Fruit fly (Drosophila melanogaster) whole organism, embryonic: Measurements from ENCODE around the gene CG5639.
A peak's percentile ranks its signal among the peaks of the same experiment; 100 is the strongest.

Experiments
- Antp ChIP-seq: fragments of 200-800 bp; sonication (Bioruptor generic); optimal IDR thresholded peaks from 3 replicates; lab custom pipeline; 2016; ENCODE audit warnings: missing biosample characterization, missing genetic modification characterization
- Bteb2 ChIP-seq: fragments of 200-800 bp; sonication (Bioruptor generic); optimal IDR thresholded peaks from 2 replicates; lab custom pipeline; 2016; ENCODE audit warnings: missing biosample characterization, missing genetic modification characterization
- CG10267 ChIP-seq: fragments of 200-800 bp; sonication (Bioruptor generic); optimal IDR thresholded peaks from 2 replicates; lab custom pipeline; 2018; ENCODE audit warnings: missing biosample characterization, mild to moderate bottlenecking, missing genetic modification characterization, moderate library complexity
- CG11504 ChIP-seq: fragments of 200-800 bp; sonication (Bioruptor generic); optimal IDR thresholded peaks from 3 replicates; lab custom pipeline; 2019; ENCODE audit warnings: missing biosample characterization, mild to moderate bottlenecking, missing genetic modification characterization, moderate library complexity
- CG12155 ChIP-seq: fragments of 200-800 bp; sonication (Bioruptor generic); optimal IDR thresholded peaks from 3 replicates; lab custom pipeline; 2016; ENCODE audit warnings: missing biosample characterization, missing genetic modification characterization
- CG12236 ChIP-seq: fragments of 200-800 bp; sonication (Bioruptor generic); optimal IDR thresholded peaks from 2 replicates; lab custom pipeline; 2016; ENCODE audit warnings: missing biosample characterization, missing genetic modification characterization
- CG13424 ChIP-seq: fragments of 200-800 bp; sonication (Bioruptor generic); optimal IDR thresholded peaks from 2 replicates; lab custom pipeline; 2019; ENCODE audit warnings: missing biosample characterization, mild to moderate bottlenecking, missing genetic modification characterization, moderate library complexity
- CG14667 ChIP-seq: fragments of 200-800 bp; sonication (Bioruptor generic); IDR thresholded peaks from 2 replicates; pipeline ENCODE4 v1.3.6; 2022; ENCODE audit warnings: missing biosample characterization, missing genetic modification characterization
- CG15011 ChIP-seq: fragments of 200-800 bp; sonication (Bioruptor generic); optimal IDR thresholded peaks from 3 replicates; lab custom pipeline; 2018; ENCODE audit warnings: missing biosample characterization, mild to moderate bottlenecking, missing genetic modification characterization
- CG15269 ChIP-seq: fragments of 200-800 bp; sonication (Bioruptor generic); optimal IDR thresholded peaks from 2 replicates; lab custom pipeline; 2018; ENCODE audit warnings: missing biosample characterization, mild to moderate bottlenecking, missing genetic modification characterization, moderate library complexity
- CG15601 ChIP-seq: fragments of 200-800 bp; sonication (Bioruptor generic); optimal IDR thresholded peaks from 3 replicates; lab custom pipeline; 2019; ENCODE audit warnings: missing biosample characterization, mild to moderate bottlenecking, missing genetic modification characterization, moderate library complexity
- CG1792 ChIP-seq: fragments of 200-800 bp; sonication (Bioruptor generic); optimal IDR thresholded peaks from 2 replicates; lab custom pipeline; 2016; ENCODE audit warnings: missing biosample characterization, missing genetic modification characterization
- CG3163 ChIP-seq: fragments of 200-800 bp; sonication (Bioruptor generic); optimal IDR thresholded peaks from 3 replicates; lab custom pipeline; 2016; ENCODE audit warnings: missing biosample characterization, missing genetic modification characterization
- CG32532 ChIP-seq: fragments of 200-800 bp; sonication (Bioruptor generic); IDR thresholded peaks from 2 replicates; pipeline ENCODE4 v1.3.6; 2022; ENCODE audit warnings: missing biosample characterization, missing genetic modification characterization
- CG33557 ChIP-seq: fragments of 200-800 bp; sonication (Bioruptor generic); optimal IDR thresholded peaks from 2 replicates; lab custom pipeline; 2019; ENCODE audit warnings: missing biosample characterization, mild to moderate bottlenecking, missing genetic modification characterization, moderate library complexity
- CG34376 ChIP-seq: fragments of 200-800 bp; sonication (Bioruptor generic); optimal IDR thresholded peaks from 2 replicates; lab custom pipeline; 2018; ENCODE audit warnings: missing biosample characterization, mild to moderate bottlenecking, missing genetic modification characterization
- CG4820 ChIP-seq: fragments of 200-800 bp; sonication (Bioruptor generic); optimal IDR thresholded peaks from 3 replicates; lab custom pipeline; 2016; ENCODE audit warnings: missing biosample characterization, missing genetic modification characterization
- CG6765 ChIP-seq: fragments of 200-800 bp; sonication (Bioruptor generic); optimal IDR thresholded peaks from 3 replicates; lab custom pipeline; 2017; ENCODE audit warnings: missing biosample characterization, mild to moderate bottlenecking, missing genetic modification characterization
- CG8089 ChIP-seq: fragments of 200-800 bp; sonication (Bioruptor generic); optimal IDR thresholded peaks from 3 replicates; lab custom pipeline; 2016; ENCODE audit warnings: missing biosample characterization, missing genetic modification characterization
- CG9797 ChIP-seq: fragments of 200-800 bp; sonication (Bioruptor generic); optimal IDR thresholded peaks from 3 replicates; lab custom pipeline; 2018; ENCODE audit warnings: missing biosample characterization, mild to moderate bottlenecking, missing genetic modification characterization
- CHES-1-like ChIP-seq: fragments of 200-800 bp; sonication (Bioruptor generic); optimal IDR thresholded peaks from 2 replicates; lab custom pipeline; 2016; ENCODE audit warnings: missing biosample characterization, missing genetic modification characterization
- CoRest ChIP-seq: fragments of 200-800 bp; sonication (Bioruptor generic); optimal IDR thresholded peaks from 3 replicates; lab custom pipeline; 2018; ENCODE audit warnings: missing biosample characterization, mild to moderate bottlenecking, missing genetic modification characterization, moderate library complexity
- Fer1 ChIP-seq: fragments of 200-800 bp; sonication (Bioruptor generic); optimal IDR thresholded peaks from 2 replicates; lab custom pipeline; 2017; ENCODE audit warnings: missing biosample characterization, mild to moderate bottlenecking, missing genetic modification characterization
- HmgZ ChIP-seq: fragments of 200-800 bp; sonication (Bioruptor generic); optimal IDR thresholded peaks from 2 replicates; lab custom pipeline; 2018; ENCODE audit warnings: missing biosample characterization, mild to moderate bottlenecking, missing genetic modification characterization
- Hr3 ChIP-seq: fragments of 200-800 bp; sonication (Bioruptor generic); optimal IDR thresholded peaks from 3 replicates; lab custom pipeline; 2016; ENCODE audit warnings: missing biosample characterization, missing genetic modification characterization
- Lim3 ChIP-seq: fragments of 200-800 bp; sonication (Bioruptor generic); IDR thresholded peaks from 2 replicates; pipeline ENCODE4 v1.3.6; 2022; ENCODE audit warnings: missing biosample characterization, missing genetic modification characterization
- Usf ChIP-seq: fragments of 200-800 bp; sonication (Bioruptor generic); optimal IDR thresholded peaks from 2 replicates; lab custom pipeline; 2017; ENCODE audit warnings: missing genotype, missing biosample characterization, missing genetic modification characterization
- Xbp1 ChIP-seq: fragments of 200-800 bp; sonication (Bioruptor generic); optimal IDR thresholded peaks from 3 replicates; lab custom pipeline; 2016; ENCODE audit warnings: missing biosample characterization, mild to moderate bottlenecking, missing genetic modification characterization
- ab ChIP-seq: fragments of 200-800 bp; sonication (Bioruptor generic); optimal IDR thresholded peaks from 2 replicates; lab custom pipeline; 2016; ENCODE audit warnings: missing biosample characterization, missing genetic modification characterization
- ara ChIP-seq: fragments of 200-800 bp; sonication (Bioruptor generic); IDR thresholded peaks from 2 replicates; pipeline ENCODE4 v1.3.6; 2022; ENCODE audit warnings: missing biosample characterization, missing genetic modification characterization
- ase ChIP-seq: fragments of 200-800 bp; sonication (Bioruptor generic); IDR thresholded peaks from 3 replicates; pipeline ENCODE4 v1.3.6; 2022; ENCODE audit warnings: missing biosample characterization, missing genetic modification characterization
- ato ChIP-seq: fragments of 200-800 bp; sonication (Bioruptor generic); IDR thresholded peaks from 2 replicates; pipeline ENCODE4 v1.3.6; 2022; ENCODE audit warnings: missing biosample characterization, missing genetic modification characterization; ENCODE audit not compliant: partially characterized antibody
- bbx ChIP-seq: fragments of 200-800 bp; sonication (Bioruptor generic); IDR thresholded peaks from 2 replicates; pipeline ENCODE4 v1.3.6; 2022; ENCODE audit warnings: missing biosample characterization, missing genetic modification characterization; ENCODE audit not compliant: partially characterized antibody
- croc ChIP-seq: fragments of 200-800 bp; sonication (Bioruptor generic); conservative IDR thresholded peaks from 3 replicates; pipeline ENCODE4 v1.3.6; 2022; ENCODE audit warnings: missing biosample characterization, missing genetic modification characterization
- dm ChIP-seq: fragments of 200-800 bp; sonication (Bioruptor generic); optimal IDR thresholded peaks from 3 replicates; lab custom pipeline; 2016; ENCODE audit warnings: missing biosample characterization, missing genetic modification characterization
- dmrt11E ChIP-seq: fragments of 200-800 bp; sonication (Bioruptor generic); optimal IDR thresholded peaks from 3 replicates; lab custom pipeline; 2018; ENCODE audit warnings: missing biosample characterization, mild to moderate bottlenecking, missing genetic modification characterization, moderate library complexity
- eve ChIP-seq, 2 experiments: fragments of >200 bp; optimal IDR thresholded peaks; 2 replicates each; lab custom pipeline; 2017; ENCODE audit warnings: missing biosample characterization in 2 of 2, missing genetic modification characterization in 2 of 2
- fd102C ChIP-seq: fragments of 200-800 bp; sonication (Bioruptor generic); optimal IDR thresholded peaks from 2 replicates; lab custom pipeline; 2018; ENCODE audit warnings: missing biosample characterization, mild to moderate bottlenecking, missing genetic modification characterization, moderate library complexity
- gcm ChIP-seq: fragments of 200-800 bp; sonication (Bioruptor generic); optimal IDR thresholded peaks from 2 replicates; lab custom pipeline; 2019; ENCODE audit warnings: missing biosample characterization, mild to moderate bottlenecking, missing genetic modification characterization, moderate library complexity
- gfzf ChIP-seq: fragments of 200-800 bp; sonication (Bioruptor generic); optimal IDR thresholded peaks from 2 replicates; lab custom pipeline; 2016; ENCODE audit warnings: missing biosample characterization, mild to moderate bottlenecking, missing genetic modification characterization, moderate library complexity
- jing ChIP-seq: fragments of 200-800 bp; sonication (Bioruptor generic); optimal IDR thresholded peaks from 2 replicates; lab custom pipeline; 2018; ENCODE audit warnings: missing biosample characterization, mild to moderate bottlenecking, missing genetic modification characterization
- otp ChIP-seq: fragments of 200-800 bp; sonication (Bioruptor generic); IDR thresholded peaks from 3 replicates; pipeline ENCODE4, ENCODE4 v1.3.6; 2022; ENCODE audit warnings: missing biosample characterization, missing genetic modification characterization
- prd ChIP-seq, 3 experiments: fragments of >200 bp in 2 of 3; fragments of 200-800 bp in 1 of 3; sonication (Bioruptor generic) in 1 of 3; optimal IDR thresholded peaks in 2 of 3; IDR thresholded peaks in 1 of 3; 2 replicates in 2 of 3; 3 replicates in 1 of 3; pipeline versions ENCODE4 v1.3.6 to Lab custom; 2017 to 2022; ENCODE audit warnings: missing biosample characterization in 1 of 3, missing genetic modification characterization in 1 of 3
- pros ChIP-seq: fragments of 200-800 bp; sonication (Bioruptor generic); optimal IDR thresholded peaks from 3 replicates; lab custom pipeline; 2019; ENCODE audit warnings: missing biosample characterization, mild to moderate bottlenecking, missing genetic modification characterization, moderate library complexity
- repo ChIP-seq: fragments of 200-800 bp; sonication (Bioruptor generic); optimal IDR thresholded peaks from 2 replicates; lab custom pipeline; 2016; ENCODE audit warnings: missing biosample characterization, missing genetic modification characterization
- scrt ChIP-seq: fragments of 200-800 bp; sonication (Bioruptor generic); optimal IDR thresholded peaks from 2 replicates; lab custom pipeline; 2018; ENCODE audit warnings: missing biosample characterization, mild to moderate bottlenecking, missing genetic modification characterization, moderate library complexity
- so ChIP-seq: fragments of 200-800 bp; sonication (Bioruptor generic); IDR thresholded peaks from 3 replicates; pipeline ENCODE4 v1.3.6; 2022; ENCODE audit warnings: missing biosample characterization, missing genetic modification characterization
- stc ChIP-seq: fragments of 200-800 bp; sonication (Bioruptor generic); IDR thresholded peaks from 2 replicates; pipeline ENCODE4 v1.3.6; 2022; ENCODE audit warnings: missing biosample characterization, missing genetic modification characterization
- tin ChIP-seq: fragments of 200-800 bp; sonication (Bioruptor generic); optimal IDR thresholded peaks from 3 replicates; lab custom pipeline; 2016; ENCODE audit warnings: missing biosample characterization, missing genetic modification characterization
- twi ChIP-seq: fragments of 200-800 bp; optimal IDR thresholded peaks from 2 replicates; lab custom pipeline; 2019; ENCODE audit warnings: missing biosample characterization, mild to moderate bottlenecking, missing genetic modification characterization, moderate library complexity
- vvl ChIP-seq: fragments of 200-800 bp; sonication (Bioruptor generic); IDR thresholded peaks from 2 replicates; pipeline ENCODE4 v1.3.6; 2022; ENCODE audit warnings: missing biosample characterization, missing genetic modification characterization

Gene CG5639

DNA sequence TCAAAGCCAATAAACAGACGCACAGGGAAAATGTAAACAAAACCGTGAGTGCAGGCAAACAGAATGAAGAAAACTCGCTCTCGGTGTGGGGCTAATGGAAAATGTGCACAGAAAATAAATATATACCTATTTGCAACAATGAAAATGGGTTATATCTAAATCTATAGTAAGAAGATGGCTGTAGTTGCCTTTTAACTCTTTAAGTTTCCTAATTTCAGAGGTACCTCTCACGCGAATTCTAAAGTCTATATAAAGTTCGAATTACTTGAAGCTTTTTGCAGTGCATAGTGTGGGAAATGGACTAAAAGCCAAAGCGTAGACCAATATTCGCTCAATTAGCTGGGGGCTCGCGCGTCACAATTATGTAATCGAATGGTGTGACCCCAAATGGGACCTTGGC lies 41.0 kb downstream of the CG5639 start (continued):
- TF ChIP-seq Lim3, result no peak
- TF ChIP-seq CG6765 (GFP tag; lab: Kevin White, UChicago), result peak; percentile 59
- TF ChIP-seq CG34376, result no peak
- peak; percentile 54 for TF ChIP-seq ab (GFP tag; lab: Kevin White, UChicago)
- no peak for TF ChIP-seq CG9797
- TF ChIP-seq CoRest (tag; lab: Kevin White, UChicago), result peak; percentile 84
- TF ChIP-seq Xbp1 (GFP tag; lab: Kevin White, UChicago), result peak; percentile 83
- TF ChIP-seq Hr3, result peak; percentile 71
- TF ChIP-seq CG1792 (GFP tag; lab: Kevin White, UChicago), result peak; percentile 64
- TF ChIP-seq CG15269, result peak; percentile 86
- peak; percentile 85 for TF ChIP-seq so
- peak; percentile 81 for TF ChIP-seq gcm
- peak; percentile 67 for TF ChIP-seq CHES-1-like (GFP tag; lab: Kevin White, UChicago)
- TF ChIP-seq vvl (GFP tag; lab: Robert Waterston, UW), result peak; percentile 86
- no peak for TF ChIP-seq prd (optimal IDR thresholded peaks at IDR 0.05; lab: Kevin White, UChicago)
- TF ChIP-seq prd (GFP tag; IDR thresholded peaks at IDR 0.05; lab: Robert Waterston, UW), result peak; percentile 84
- peak; percentile 74 for TF ChIP-seq croc (GFP tag; lab: Robert Waterston, UW)
- TF ChIP-seq gfzf (GFP tag; lab: Kevin White, UChicago), result no peak
- peak; percentile 73 for TF ChIP-seq CG14667 (GFP tag; lab: Robert Waterston, UW)
- no peak for TF ChIP-seq scrt (GFP tag; lab: Kevin White, UChicago)
- peak; percentile 70 for TF ChIP-seq Antp
- TF ChIP-seq ara (GFP tag; lab: Robert Waterston, UW), result peak; percentile 84
- peak; percentile 58 for TF ChIP-seq CG33557 (GFP tag; lab: Kevin White, UChicago)
- peak; percentile 74 for TF ChIP-seq CG15601 (tag; lab: Kevin White, UChicago)
- TF ChIP-seq Usf (GFP tag; lab: Kevin White, UChicago), result peak; percentile 14
- TF ChIP-seq ase (GFP tag; lab: Robert Waterston, UW), result peak; percentile 73
- no peak for TF ChIP-seq fd102C (GFP tag; lab: Kevin White, UChicago)
- peak; percentile 74 for TF ChIP-seq CG10267 (tag; lab: Kevin White, UChicago)
- peak; percentile 82 for TF ChIP-seq stc (GFP tag; lab: Robert Waterston, UW)
- peak; percentile 69 for TF ChIP-seq jing (GFP tag; lab: Kevin White, UChicago)
- TF ChIP-seq CG11504 (tag; lab: Kevin White, UChicago), result peak; percentile 89
- TF ChIP-seq CG13424 (tag; lab: Kevin White, UChicago), result peak; percentile 84
- TF ChIP-seq CG12236 (GFP tag; lab: Kevin White, UChicago), result peak; percentile 68
- peak; percentile 74 for TF ChIP-seq Fer1 (GFP tag; lab: Kevin White, UChicago)
- TF ChIP-seq tin, result peak; percentile 86
- peak; percentile 60 for TF ChIP-seq CG8089 (GFP tag; lab: Kevin White, UChicago)
- no peak for TF ChIP-seq pros (GFP tag; lab: Kevin White, UChicago)
- peak; percentile 91 for TF ChIP-seq otp (GFP tag; lab: Robert Waterston, UW)
- TF ChIP-seq HmgZ (tag; lab: Kevin White, UChicago), result peak; percentile 68
- TF ChIP-seq CG32532, result peak; percentile 73
- peak in 1 of 2 experiments; percentile 90 for TF ChIP-seq eve (GFP tag; optimal IDR thresholded peaks at IDR 0.05; lab: Kevin White, UChicago)
- peak; percentile 45 for TF ChIP-seq repo (GFP tag; lab: Kevin White, UChicago)
- TF ChIP-seq CG3163 (GFP tag; lab: Kevin White, UChicago), result peak; percentile 39
- peak; percentile 60 for TF ChIP-seq CG12155 (GFP tag; lab: Kevin White, UChicago)
- peak; percentile 85 for TF ChIP-seq dmrt11E (tag; lab: Kevin White, UChicago)
- TF ChIP-seq Bteb2, result peak; percentile 23
- no peak for TF ChIP-seq ato
- TF ChIP-seq CG15011 (GFP tag; lab: Kevin White, UChicago), result peak; percentile 55
- peak; percentile 68 for TF ChIP-seq dm (GFP tag; lab: Kevin White, UChicago)
- TF ChIP-seq bbx (GFP tag; lab: Robert Waterston, UW), result no peak
- peak; percentile 62 for TF ChIP-seq twi (tag; lab: Kevin White, UChicago)
- peak; percentile 81 for TF ChIP-seq CG4820
